Fruit fly (Drosophila melanogaster) whole organism, embryonic: ENCODE results near the gene CheA29a.

Source experiments
- BEAF-32 ChIP-seq: fragments of 200-800 bp; sonication (Bioruptor generic); optimal IDR thresholded peaks from 3 replicates; lab custom pipeline; 2017; ENCODE audit warnings: missing biosample characterization, missing genetic modification characterization, mild to moderate bottlenecking, moderate library complexity, missing genetic modification reagents
- CG10321 ChIP-seq: fragments of 200-800 bp; sonication (Bioruptor generic); IDR thresholded peaks from 2 replicates; pipeline ENCODE4 v1.3.6; 2022; ENCODE audit warnings: missing biosample characterization, missing genetic modification characterization
- CG10462 ChIP-seq: fragments of 200-800 bp; sonication (Bioruptor generic); optimal IDR thresholded peaks from 2 replicates; lab custom pipeline; 2016; ENCODE audit warnings: missing biosample characterization, missing genetic modification characterization
- CG11504 ChIP-seq: fragments of 200-800 bp; sonication (Bioruptor generic); optimal IDR thresholded peaks from 3 replicates; lab custom pipeline; 2019; ENCODE audit warnings: missing biosample characterization, mild to moderate bottlenecking, missing genetic modification characterization, moderate library complexity
- CG11560 ChIP-seq: fragments of 200-800 bp; sonication (Bioruptor generic); IDR thresholded peaks from 3 replicates; pipeline ENCODE4 v1.3.6; 2022; ENCODE audit warnings: missing biosample characterization, missing genetic modification characterization
- CG12104 ChIP-seq: fragments of 200-800 bp; sonication (Bioruptor generic); optimal IDR thresholded peaks from 3 replicates; lab custom pipeline; 2016; ENCODE audit warnings: missing biosample characterization, missing genetic modification characterization
- CG12299 ChIP-seq: fragments of 200-800 bp; sonication (Bioruptor generic); optimal IDR thresholded peaks from 2 replicates; lab custom pipeline; 2018; ENCODE audit warnings: missing biosample characterization, mild to moderate bottlenecking, missing genetic modification characterization
- CG13287 ChIP-seq: fragments of 200-800 bp; sonication (Bioruptor generic); IDR thresholded peaks from 2 replicates; pipeline ENCODE4 v1.3.6; 2022; ENCODE audit warnings: missing biosample characterization, missing genetic modification characterization; ENCODE audit not compliant: partially characterized antibody
- CG15479 ChIP-seq: fragments of 200-800 bp; sonication (Bioruptor generic); optimal IDR thresholded peaks from 3 replicates; lab custom pipeline; 2019; ENCODE audit warnings: missing biosample characterization, mild to moderate bottlenecking, missing genetic modification characterization, moderate library complexity
- CG31388 ChIP-seq: fragments of 200-800 bp; sonication (Bioruptor generic); optimal IDR thresholded peaks from 2 replicates; lab custom pipeline; 2016; ENCODE audit warnings: missing biosample characterization, missing genetic modification characterization
- CG32772 ChIP-seq: fragments of 200-800 bp; sonication (Bioruptor generic); IDR thresholded peaks from 2 replicates; pipeline ENCODE4 v1.3.6; 2022; ENCODE audit warnings: missing biosample characterization, missing genetic modification characterization
- CG3838 ChIP-seq: fragments of 200-800 bp; sonication (Bioruptor generic); optimal IDR thresholded peaks from 3 replicates; lab custom pipeline; 2016; ENCODE audit warnings: missing biosample characterization, missing genetic modification characterization
- CG9932 ChIP-seq: fragments of 200-800 bp; sonication (Bioruptor generic); IDR thresholded peaks from 2 replicates; pipeline ENCODE4 v1.3.6; 2022; ENCODE audit warnings: missing biosample characterization, missing genetic modification characterization
- CTCF ChIP-seq: fragments of 200-800 bp; sonication (Bioruptor generic); optimal IDR thresholded peaks from 2 replicates; lab custom pipeline; 2017; ENCODE audit warnings: missing biosample characterization, mild to moderate bottlenecking, missing genetic modification characterization, moderate library complexity
- D ChIP-seq, 2 experiments: fragments of 200-800 bp in 1 of 2; fragments of >200 bp in 1 of 2; sonication (Bioruptor generic) in 1 of 2; optimal IDR thresholded peaks; 2 replicates in 1 of 2; 3 replicates in 1 of 2; lab custom pipeline; 2017; ENCODE audit warnings: mild to moderate bottlenecking in 1 of 2, missing biosample characterization in 1 of 2, missing genetic modification characterization in 1 of 2, missing genetic modification reagents in 1 of 2
- D19B ChIP-seq: fragments of 200-800 bp; sonication (Bioruptor generic); optimal IDR thresholded peaks from 2 replicates; lab custom pipeline; 2017; ENCODE audit warnings: missing biosample characterization, mild to moderate bottlenecking, missing genetic modification characterization
- Dp ChIP-seq: fragments of 200-800 bp; sonication (Bioruptor generic); optimal IDR thresholded peaks from 2 replicates; lab custom pipeline; 2018; ENCODE audit warnings: missing biosample characterization, mild to moderate bottlenecking, missing genetic modification characterization, moderate library complexity
- Eip74EF ChIP-seq, 2 experiments: fragments of 200-800 bp in 1 of 2; fragments of >200 bp in 1 of 2; sonication (Bioruptor generic) in 1 of 2; optimal IDR thresholded peaks; 2 replicates each; lab custom pipeline; 2017 to 2019; ENCODE audit warnings: missing biosample characterization in 2 of 2, missing genetic modification characterization in 2 of 2, mild to moderate bottlenecking in 1 of 2, moderate library complexity in 1 of 2
- H15 ChIP-seq: fragments of 200-800 bp; sonication (Bioruptor generic); IDR thresholded peaks from 3 replicates; pipeline ENCODE4 v1.3.6; 2022; ENCODE audit warnings: missing biosample characterization, missing genetic modification characterization
- H2.0 ChIP-seq: fragments of 200-800 bp; sonication (Bioruptor generic); IDR thresholded peaks from 2 replicates; pipeline ENCODE4 v1.3.6; 2022; ENCODE audit warnings: missing biosample characterization, missing genetic modification characterization
- HmgD ChIP-seq: fragments of 200-800 bp; sonication (Bioruptor generic); optimal IDR thresholded peaks from 3 replicates; lab custom pipeline; 2016; ENCODE audit warnings: missing biosample characterization, missing genetic modification characterization
- HmgZ ChIP-seq: fragments of 200-800 bp; sonication (Bioruptor generic); optimal IDR thresholded peaks from 2 replicates; lab custom pipeline; 2018; ENCODE audit warnings: missing biosample characterization, mild to moderate bottlenecking, missing genetic modification characterization
- Kr ChIP-seq: fragments of 200-800 bp; sonication (Bioruptor generic); optimal IDR thresholded peaks from 2 replicates; lab custom pipeline; 2017; ENCODE audit warnings: missing biosample characterization, mild to moderate bottlenecking, missing genetic modification characterization
- Lhr ChIP-seq: fragments of 200-800 bp; sonication (Bioruptor generic); optimal IDR thresholded peaks from 3 replicates; lab custom pipeline; 2017; ENCODE audit warnings: mild to moderate bottlenecking, missing biosample characterization, missing genetic modification reagents, missing genetic modification characterization
- NC2β ChIP-seq: fragments of 200-800 bp; sonication (Bioruptor generic); optimal IDR thresholded peaks from 2 replicates; lab custom pipeline; 2016; ENCODE audit warnings: missing biosample characterization, missing genetic modification characterization
- Sox102F ChIP-seq: fragments of 200-800 bp; sonication (Bioruptor generic); optimal IDR thresholded peaks from 2 replicates; lab custom pipeline; 2018; ENCODE audit warnings: missing biosample characterization, mild to moderate bottlenecking, missing genetic modification characterization, moderate library complexity
- ato ChIP-seq: fragments of 200-800 bp; sonication (Bioruptor generic); IDR thresholded peaks from 2 replicates; pipeline ENCODE4 v1.3.6; 2022; ENCODE audit warnings: missing biosample characterization, missing genetic modification characterization; ENCODE audit not compliant: partially characterized antibody
- chinmo ChIP-seq: fragments of 200-800 bp; sonication (Bioruptor generic); IDR thresholded peaks from 4 replicates; pipeline ENCODE4 v1.3.6; 2022; ENCODE audit warnings: missing biosample characterization, missing genetic modification characterization; ENCODE audit not compliant: partially characterized antibody
- ci ChIP-seq: fragments of 200-800 bp; sonication (Bioruptor generic); IDR thresholded peaks from 3 replicates; pipeline ENCODE4 v1.3.6; 2022; ENCODE audit warnings: missing biosample characterization, missing genetic modification characterization
- corto ChIP-seq: fragments of 200-800 bp; sonication (Bioruptor generic); optimal IDR thresholded peaks from 2 replicates; lab custom pipeline; 2016; ENCODE audit warnings: missing biosample characterization, mild to moderate bottlenecking, missing genetic modification characterization, moderate library complexity
- esg ChIP-seq: fragments of 200-800 bp; sonication (Bioruptor generic); conservative IDR thresholded peaks from 2 replicates; pipeline ENCODE4 v1.3.6; 2022; ENCODE audit warnings: missing biosample characterization, missing genetic modification characterization
- fd64A ChIP-seq: fragments of 200-800 bp; sonication (Bioruptor generic); optimal IDR thresholded peaks from 3 replicates; lab custom pipeline; 2018; ENCODE audit warnings: missing biosample characterization, mild to moderate bottlenecking, missing genetic modification characterization
- ftz-f1 ChIP-seq: fragments of 200-800 bp; sonication (Bioruptor generic); optimal IDR thresholded peaks from 2 replicates; lab custom pipeline; 2016; ENCODE audit warnings: missing biosample characterization, missing genetic modification characterization
- gce ChIP-seq: fragments of 200-800 bp; sonication (Bioruptor generic); IDR thresholded peaks from 3 replicates; pipeline ENCODE4 v1.3.6; 2022; ENCODE audit warnings: missing biosample characterization, missing genetic modification characterization
- gfzf ChIP-seq: fragments of 200-800 bp; sonication (Bioruptor generic); optimal IDR thresholded peaks from 2 replicates; lab custom pipeline; 2016; ENCODE audit warnings: missing biosample characterization, mild to moderate bottlenecking, missing genetic modification characterization, moderate library complexity
- hkb ChIP-seq, 2 experiments: fragments of 200-800 bp in 1 of 2; fragments of >200 bp in 1 of 2; sonication (Bioruptor generic) in 1 of 2; IDR thresholded peaks in 1 of 2; optimal IDR thresholded peaks in 1 of 2; 2 replicates each; pipeline versions ENCODE4 v1.3.6 to Lab custom; 2017 to 2022; ENCODE audit warnings: missing biosample characterization in 1 of 2, missing genetic modification characterization in 1 of 2
- jigr1 ChIP-seq: fragments of 200-800 bp; sonication (Bioruptor generic); IDR thresholded peaks from 3 replicates; pipeline ENCODE4 v1.3.6; 2022; ENCODE audit warnings: missing biosample characterization, missing genetic modification characterization
- knrl ChIP-seq: fragments of 200-800 bp; sonication (Bioruptor generic); IDR thresholded peaks from 3 replicates; pipeline ENCODE4 v1.3.6; 2022; ENCODE audit warnings: missing biosample characterization, missing genetic modification characterization; ENCODE audit not compliant: partially characterized antibody
- nom ChIP-seq: fragments of 200-800 bp; sonication (Bioruptor generic); optimal IDR thresholded peaks from 2 replicates; lab custom pipeline; 2017; ENCODE audit warnings: missing biosample characterization, missing genetic modification characterization, mild to moderate bottlenecking, moderate library complexity, missing genetic modification reagents
- slbo ChIP-seq: fragments of 200-800 bp; sonication (Bioruptor generic); IDR thresholded peaks from 2 replicates; pipeline ENCODE4 v1.3.6; 2022; ENCODE audit warnings: missing biosample characterization, missing genetic modification characterization
- stwl ChIP-seq: fragments of 200-800 bp; sonication (Bioruptor generic); optimal IDR thresholded peaks from 3 replicates; lab custom pipeline; 2018; ENCODE audit warnings: missing biosample characterization, mild to moderate bottlenecking, missing genetic modification characterization, moderate library complexity
- tap ChIP-seq: fragments of 200-800 bp; optimal IDR thresholded peaks from 3 replicates; lab custom pipeline; 2019; ENCODE audit warnings: missing biosample characterization, mild to moderate bottlenecking, missing genetic modification characterization, moderate library complexity
- trem ChIP-seq: fragments of 200-800 bp; optimal IDR thresholded peaks from 3 replicates; lab custom pipeline; 2019; ENCODE audit warnings: missing biosample characterization, mild to moderate bottlenecking, missing genetic modification characterization, moderate library complexity
- vnd ChIP-seq: fragments of 200-800 bp; sonication (Bioruptor generic); IDR thresholded peaks from 3 replicates; pipeline ENCODE4 v1.3.6; 2022; ENCODE audit warnings: missing biosample characterization, missing genetic modification characterization; ENCODE audit not compliant: partially characterized antibody
- wdn ChIP-seq: fragments of 200-800 bp; sonication (Bioruptor generic); IDR thresholded peaks from 2 replicates; pipeline ENCODE4 v1.3.6; 2022; ENCODE audit warnings: missing biosample characterization, missing genetic modification characterization
- zen ChIP-seq: fragments of 200-800 bp; sonication (Bioruptor generic); optimal IDR thresholded peaks from 3 replicates; lab custom pipeline; 2018; ENCODE audit warnings: missing biosample characterization, mild to moderate bottlenecking, missing genetic modification characterization, moderate library complexity

The CheA29a gene

dm6 chr2L:8477971-8478370, 822 bp downstream of the CheA29a start (continued):
- TF ChIP-seq CG12104 (GFP tag; lab: Kevin White, UChicago), result no peak
- 0 out of 2 replicates have a peak, but pooled peaks have one; percentile 17 for TF ChIP-seq slbo (GFP tag; lab: Robert Waterston, UW)
- TF ChIP-seq vnd, result peak; percentile 36; the same call in 2 of the 3 replicates
- TF ChIP-seq CG3838, result peak; percentile 93
- no peak for TF ChIP-seq nom (GFP tag; lab: Kevin White, UChicago)
- no peak for TF ChIP-seq CG10321 (GFP tag; lab: Robert Waterston, UW)
- peak; percentile 41 for TF ChIP-seq CG11504 (tag; lab: Kevin White, UChicago)
- TF ChIP-seq ftz-f1 (GFP tag; lab: Kevin White, UChicago), result no peak
- TF ChIP-seq Kr (GFP tag; lab: Kevin White, UChicago), result no peak
- TF ChIP-seq CG31388 (GFP tag; lab: Kevin White, UChicago), result no peak
- TF ChIP-seq chinmo (GFP tag; lab: Robert Waterston, UW), result no peak
- TF ChIP-seq gce, result no peak
- TF ChIP-seq knrl (GFP tag; lab: Robert Waterston, UW), result peak; percentile 69; the same call in 2 of the 3 replicates
- TF ChIP-seq zen, result peak; percentile 67
- TF ChIP-seq Sox102F, result peak; percentile 68
- peak; percentile 2 for TF ChIP-seq hkb (optimal IDR thresholded peaks at IDR 0.05; lab: Kevin White, UChicago)
- TF ChIP-seq hkb (GFP tag; IDR thresholded peaks at IDR 0.05; lab: Robert Waterston, UW), result no peak
- peak; percentile 54 for TF ChIP-seq BEAF-32 (GFP tag; lab: Kevin White, UChicago)
- no peak for TF ChIP-seq wdn
- TF ChIP-seq CG10462 (GFP tag; lab: Kevin White, UChicago), result no peak
- TF ChIP-seq Dp (GFP tag; lab: Kevin White, UChicago), result peak; percentile 90
- no peak for TF ChIP-seq fd64A (GFP tag; lab: Kevin White, UChicago)
- TF ChIP-seq gfzf (GFP tag; lab: Kevin White, UChicago), result peak; percentile 23
- peak; percentile 96 for TF ChIP-seq CG11560
- TF ChIP-seq H2.0, result no peak
- no peak for TF ChIP-seq corto (GFP tag; lab: Kevin White, UChicago)
- peak; percentile 87 for TF ChIP-seq Lhr (GFP tag; lab: Kevin White, UChicago)
- TF ChIP-seq Eip74EF (GFP tag; optimal IDR thresholded peaks at IDR 0.05; lab: Kevin White, UChicago), result peak in 1 of 2 experiments; percentile 90
- TF ChIP-seq HmgZ (tag; lab: Kevin White, UChicago), result peak; percentile 51
- TF ChIP-seq ato (GFP tag; lab: Robert Waterston, UW), result 0 out of 2 replicates have a peak, but pooled peaks have one; percentile 29
- no peak for TF ChIP-seq jigr1 (GFP tag; lab: Robert Waterston, UW)
- no peak for TF ChIP-seq CG32772 (GFP tag; lab: Robert Waterston, UW)
- no peak for TF ChIP-seq ci (GFP tag; lab: Robert Waterston, UW)
- TF ChIP-seq trem, result peak; percentile 12
- TF ChIP-seq CG9932, result 0 out of 2 replicates have a peak, but pooled peaks have one; percentile 14
- peak; percentile 86 for TF ChIP-seq stwl (tag; lab: Kevin White, UChicago)
- peak; percentile 88 for TF ChIP-seq CG15479 (GFP tag; lab: Kevin White, UChicago)
- TF ChIP-seq NC2β, result no peak
- TF ChIP-seq tap (tag; lab: Kevin White, UChicago), result no peak
- no peak for TF ChIP-seq H15 (GFP tag; lab: Robert Waterston, UW)
- no peak for TF ChIP-seq esg (GFP tag; lab: Robert Waterston, UW)
- TF ChIP-seq D19B, result no peak
- TF ChIP-seq CG12299 (tag; lab: Kevin White, UChicago), result no peak
- peak; percentile 75 for TF ChIP-seq D (optimal IDR thresholded peaks at IDR 0.05; lab: Kevin White, UChicago)
- peak; percentile 51 for TF ChIP-seq D (GFP tag; optimal IDR thresholded peaks at IDR 0.05; lab: Kevin White, UChicago)
- peak; percentile 41 for TF ChIP-seq CG13287 (GFP tag; lab: Robert Waterston, UW)
- peak; percentile 59 for TF ChIP-seq CTCF (GFP tag; lab: Kevin White, UChicago)
- peak; percentile 84 for TF ChIP-seq HmgD (GFP tag; lab: Kevin White, UChicago)
